Worm (Caenorhabditis elegans) whole organism, L4 larva: ENCODE data around the gene ZK757.2.

Experiments used
- F44E2.7 ChIP-seq: fragments of 200-800 bp; sonication (Bioruptor generic); IDR thresholded peaks from 2 replicates; pipeline ENCODE4 v2.1.2; 2022; ENCODE audit warnings: missing genetic modification characterization, missing compliant biosample characterization
- R02D3.7 ChIP-seq: fragments of 150-350 bp; sonication (generic microtip); optimal IDR thresholded peaks from 3 replicates; lab custom pipeline; 2014; ENCODE audit warnings: missing biosample characterization, missing genetic modification characterization
- Y105C5A.15 ChIP-seq: fragments of 200-800 bp; sonication (Bioruptor generic); IDR thresholded peaks from 2 replicates; pipeline ENCODE4 v1.3.6; 2022; ENCODE audit warnings: missing genetic modification characterization, missing compliant biosample characterization
- ces-1 ChIP-seq: fragments of 150-350 bp; sonication (generic microtip); optimal IDR thresholded peaks from 4 replicates; lab custom pipeline; 2014; ENCODE audit warnings: missing biosample characterization, missing genetic modification reagents, missing genetic modification characterization
- fos-1 ChIP-seq: fragments of 150-350 bp; optimal IDR thresholded peaks from 2 replicates; lab custom pipeline; 2014; ENCODE audit warnings: missing biosample characterization, missing genetic modification characterization
- jun-1 ChIP-seq: fragments of 150-350 bp; optimal IDR thresholded peaks from 2 replicates; lab custom pipeline; 2014; ENCODE audit warnings: missing biosample characterization, missing genetic modification reagents, missing genetic modification characterization
- mxl-3 ChIP-seq: fragments of 200-800 bp; sonication (Bioruptor generic); optimal IDR thresholded peaks from 2 replicates; lab custom pipeline; 2018; ENCODE audit warnings: mild to moderate bottlenecking, missing genetic modification characterization, missing compliant biosample characterization
- nhr-25 ChIP-seq: sonication (generic microtip); optimal IDR thresholded peaks from 2 replicates; lab custom pipeline; 2017; ENCODE audit warnings: missing genetic modification characterization, mild to moderate bottlenecking, missing compliant biosample characterization, antibody characterized with exemption, moderate library complexity, borderline replicate concordance; ENCODE audit not compliant: insufficient read depth
- unc-130 ChIP-seq: sonication (generic microtip); optimal IDR thresholded peaks from 2 replicates; lab custom pipeline; 2016; ENCODE audit warnings: missing genetic modification reagents, missing genetic modification characterization, missing compliant biosample characterization
- unc-62 ChIP-seq, 3 experiments: fragments of 150-350 bp in 1 of 3; sonication (generic microtip); optimal IDR thresholded peaks in 2 of 3; peaks in 1 of 3; 1 replicate in 1 of 3; 2 replicates in 2 of 3; lab custom pipeline; 2014 to 2017; ENCODE audit warnings: missing biosample characterization in 3 of 3, missing genetic modification characterization in 3 of 3, missing genetic modification reagents in 3 of 3, missing genotype in 1 of 3

DNA sequence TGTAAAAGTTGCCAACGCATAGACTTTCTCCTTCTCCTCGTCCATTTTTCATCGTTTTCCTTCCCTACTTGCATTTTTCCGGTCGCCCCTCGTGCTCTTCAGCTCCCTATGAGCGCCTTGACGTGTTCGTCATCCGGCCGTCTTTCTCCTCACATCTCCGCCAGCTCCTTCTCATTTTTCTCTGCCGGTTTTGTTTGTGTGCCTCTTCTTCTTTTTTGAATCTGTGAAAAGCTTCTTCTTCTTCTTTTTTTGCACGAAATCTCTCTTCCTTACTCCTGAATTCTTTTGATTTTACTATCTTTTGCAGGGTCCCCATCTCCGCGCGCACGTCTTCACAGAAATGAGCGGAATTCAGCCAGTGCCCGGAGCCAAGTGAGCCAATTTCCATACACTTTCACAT is 27.2 kb downstream of the ZK757.2 start, which contains the start of gene K11H3.3:
- TF ChIP-seq nhr-25 (tag; lab: Kevin White, UChicago) (no peak), jun-1 (tag; lab: Kevin White, UChicago) (no peak), R02D3.7 (tag; lab: Kevin White, UChicago) (no peak), Y105C5A.15 (GFP tag; lab: Robert Waterston, UW) (no peak), F44E2.7 (no peak), mxl-3 (GFP tag; lab: Kevin White, UChicago) (no peak), fos-1 (tag; lab: Kevin White, UChicago) (no peak), ces-1 (no peak), unc-62 (GFP tag; optimal IDR thresholded peaks at IDR 0.05 in 1 of 2; lab: Kevin White, UChicago) (no peak), unc-62 (tag; optimal IDR thresholded peaks at IDR 0.05; lab: Kevin White, UChicago) (no peak), unc-130 (no peak)
